Fruit fly (Drosophila melanogaster) whole organism, embryonic: ENCODE data around the gene CG42541.
"Not testable (repeated sequence)": the region's sequence is repeated elsewhere in the genome, so short reads cannot be mapped to it uniquely, and the experiment has no call there.

Experiments
- CG12299 ChIP-seq: fragments of 200-800 bp; sonication (Bioruptor generic); optimal IDR thresholded peaks from 2 replicates; lab custom pipeline; 2018; ENCODE audit warnings: missing biosample characterization, mild to moderate bottlenecking, missing genetic modification characterization
- CG14860 ChIP-seq: fragments of 200-800 bp; sonication (Bioruptor generic); IDR thresholded peaks from 3 replicates; pipeline ENCODE4 v1.3.6; 2022; ENCODE audit warnings: missing biosample characterization, missing genetic modification characterization; ENCODE audit not compliant: partially characterized antibody
- CG30403 ChIP-seq: fragments of 200-800 bp; sonication (Bioruptor generic); optimal IDR thresholded peaks from 3 replicates; lab custom pipeline; 2016; ENCODE audit warnings: missing biosample characterization, missing genetic modification characterization
- CG4282 ChIP-seq: fragments of 200-800 bp; sonication (Bioruptor generic); optimal IDR thresholded peaks from 2 replicates; lab custom pipeline; 2016; ENCODE audit warnings: missing biosample characterization, missing genetic modification characterization
- Hand ChIP-seq: fragments of 200-800 bp; sonication (Bioruptor generic); optimal IDR thresholded peaks from 2 replicates; lab custom pipeline; 2017; ENCODE audit warnings: mild to moderate bottlenecking, missing biosample characterization, missing genetic modification reagents, missing genetic modification characterization
- Kr ChIP-seq: fragments of 200-800 bp; sonication (Bioruptor generic); optimal IDR thresholded peaks from 2 replicates; lab custom pipeline; 2017; ENCODE audit warnings: missing biosample characterization, mild to moderate bottlenecking, missing genetic modification characterization
- NK7.1 ChIP-seq: fragments of 200-800 bp; sonication (Bioruptor generic); optimal IDR thresholded peaks from 3 replicates; lab custom pipeline; 2016; ENCODE audit warnings: missing biosample characterization, missing genetic modification characterization
- ftz-f1 ChIP-seq: fragments of 200-800 bp; sonication (Bioruptor generic); optimal IDR thresholded peaks from 2 replicates; lab custom pipeline; 2016; ENCODE audit warnings: missing biosample characterization, missing genetic modification characterization

- TF ChIP-seq Kr (GFP tag; lab: Kevin White, UChicago); Hand; CG30403 (GFP tag; lab: Kevin White, UChicago); CG12299; ftz-f1; CG4282 (GFP tag; lab: Kevin White, UChicago); CG14860 (GFP tag; lab: Robert Waterston, UW); NK7.1 (GFP tag; lab: Kevin White, UChicago): not testable (repeated sequence)
Observed at dm6 chrX:3944743-3945142, 14.4 kb upstream of the CG42541 start, which contains the start of gene Gem4c.
